Worm (Caenorhabditis elegans) whole organism, young adult: ENCODE measurements around the gene W02A2.8.
A peak's percentile ranks its signal among the peaks of the same experiment; 100 is the strongest.

Experiments
- ceh-79 ChIP-seq: sonication (generic microtip); optimal IDR thresholded peaks from 2 replicates; lab custom pipeline; 2017; ENCODE audit warnings: mild to moderate bottlenecking, missing genetic modification characterization, missing compliant biosample characterization
- chd-7 ChIP-seq: sonication (generic microtip); optimal IDR thresholded peaks from 2 replicates; lab custom pipeline; 2016; ENCODE audit warnings: mild to moderate bottlenecking, missing genetic modification characterization, moderate library complexity, missing compliant biosample characterization
- lin-35 ChIP-seq, 3 experiments: fragments of 150-350 bp in 2 of 3; sonication (generic microtip) in 1 of 3; optimal IDR thresholded peaks; 2 replicates each; lab custom pipeline; 2014 to 2018; ENCODE audit warnings: missing biosample characterization in 3 of 3, missing genetic modification characterization in 3 of 3, missing genetic modification reagents in 3 of 3
- madf-6 ChIP-seq: fragments of 200-800 bp; sonication (Bioruptor generic); IDR thresholded peaks from 2 replicates; pipeline ENCODE4 v1.3.6; 2022; ENCODE audit warnings: missing genetic modification reagents, missing genetic modification characterization, missing compliant biosample characterization
- nfya-2 ChIP-seq: fragments of 200-800 bp; sonication (Bioruptor generic); IDR thresholded peaks from 2 replicates; pipeline ENCODE4 v1.3.6; 2022; ENCODE audit warnings: missing genetic modification reagents, missing genetic modification characterization, missing compliant biosample characterization
- sdz-38 ChIP-seq: sonication (generic microtip); optimal IDR thresholded peaks from 2 replicates; lab custom pipeline; 2016; ENCODE audit warnings: missing genotype, missing genetic modification characterization, missing compliant biosample characterization
- snpc-3.4 ChIP-seq: sonication (generic microtip); optimal IDR thresholded peaks from 2 replicates; lab custom pipeline; 2017; ENCODE audit warnings: missing genetic modification characterization, mild to moderate bottlenecking, missing compliant biosample characterization, antibody characterized with exemption, moderate library complexity, missing genotype, missing genetic modification reagents

- TF ChIP-seq chd-7, result peak; percentile 31
- TF ChIP-seq sdz-38 (tag; lab: Kevin White, UChicago), result no peak
- TF ChIP-seq madf-6 (GFP tag; lab: Robert Waterston, UW), result peak; percentile 74
- no peak for TF ChIP-seq snpc-3.4 (tag; lab: Kevin White, UChicago)
- TF ChIP-seq ceh-79 (tag; lab: Kevin White, UChicago), result peak; percentile 42
- TF ChIP-seq lin-35 (GFP tag; optimal IDR thresholded peaks at IDR 0.05; lab: Kevin White, UChicago), result no peak
- TF ChIP-seq nfya-2 (GFP tag; lab: Robert Waterston, UW), result no peak
These were observed 10.9 kb upstream of the W02A2.8 start, which contains the start of gene agt-1 for ce11 chrIV:13369120-13369842.
